Fruit fly (Drosophila melanogaster) whole organism, embryonic: Measurements from ENCODE around the gene CG12589.

Experiments used
- Asciz ChIP-seq: fragments of 200-800 bp; sonication (Bioruptor generic); optimal IDR thresholded peaks from 2 replicates; lab custom pipeline; 2017; ENCODE audit warnings: missing biosample characterization, mild to moderate bottlenecking, missing genetic modification characterization, missing genetic modification reagents
- Bgb ChIP-seq: fragments of 200-800 bp; sonication (Bioruptor generic); IDR thresholded peaks from 2 replicates; pipeline ENCODE4 v1.3.6; 2022; ENCODE audit warnings: missing biosample characterization, missing genetic modification characterization; ENCODE audit not compliant: partially characterized antibody
- CG10959 ChIP-seq: fragments of 200-800 bp; sonication (Bioruptor generic); IDR thresholded peaks from 2 replicates; pipeline ENCODE4 v1.3.6; 2022; ENCODE audit warnings: missing biosample characterization, missing genetic modification characterization
- CG11247 ChIP-seq: fragments of 200-800 bp; sonication (Bioruptor generic); IDR thresholded peaks from 2 replicates; pipeline ENCODE4 v1.3.6; 2022; ENCODE audit warnings: missing biosample characterization, missing genetic modification characterization
- CG12071 ChIP-seq: fragments of 200-800 bp; sonication (Bioruptor generic); optimal IDR thresholded peaks from 3 replicates; lab custom pipeline; 2018; ENCODE audit warnings: missing biosample characterization, mild to moderate bottlenecking, missing genetic modification characterization
- CG14860 ChIP-seq: fragments of 200-800 bp; sonication (Bioruptor generic); IDR thresholded peaks from 3 replicates; pipeline ENCODE4 v1.3.6; 2022; ENCODE audit warnings: missing biosample characterization, missing genetic modification characterization; ENCODE audit not compliant: partially characterized antibody
- CG15011 ChIP-seq: fragments of 200-800 bp; sonication (Bioruptor generic); optimal IDR thresholded peaks from 3 replicates; lab custom pipeline; 2018; ENCODE audit warnings: missing biosample characterization, mild to moderate bottlenecking, missing genetic modification characterization
- CG15269 ChIP-seq: fragments of 200-800 bp; sonication (Bioruptor generic); optimal IDR thresholded peaks from 2 replicates; lab custom pipeline; 2018; ENCODE audit warnings: missing biosample characterization, mild to moderate bottlenecking, missing genetic modification characterization, moderate library complexity
- CG1647 ChIP-seq: fragments of 200-800 bp; sonication (Bioruptor generic); optimal IDR thresholded peaks from 3 replicates; lab custom pipeline; 2016; ENCODE audit warnings: missing biosample characterization, missing genetic modification characterization
- CG16779 ChIP-seq: fragments of 200-800 bp; sonication (Bioruptor generic); IDR thresholded peaks from 2 replicates; pipeline ENCODE4 v1.3.6; 2022; ENCODE audit warnings: missing biosample characterization, missing genetic modification characterization
- CG17612 ChIP-seq: fragments of 200-800 bp; sonication (Bioruptor generic); IDR thresholded peaks from 2 replicates; pipeline ENCODE4 v1.3.6; 2022; ENCODE audit warnings: missing biosample characterization, missing genetic modification characterization
- CG2116 ChIP-seq: fragments of 200-800 bp; sonication (Bioruptor generic); optimal IDR thresholded peaks from 3 replicates; lab custom pipeline; 2018; ENCODE audit warnings: missing biosample characterization, mild to moderate bottlenecking, missing genetic modification characterization
- CG2875 ChIP-seq: fragments of 200-800 bp; sonication (Bioruptor generic); optimal IDR thresholded peaks from 2 replicates; lab custom pipeline; 2017; ENCODE audit warnings: missing biosample characterization, mild to moderate bottlenecking, missing genetic modification characterization, missing genetic modification reagents
- CG3163 ChIP-seq: fragments of 200-800 bp; sonication (Bioruptor generic); optimal IDR thresholded peaks from 3 replicates; lab custom pipeline; 2016; ENCODE audit warnings: missing biosample characterization, missing genetic modification characterization
- CG3847 ChIP-seq: fragments of 200-800 bp; sonication (Bioruptor generic); IDR thresholded peaks from 2 replicates; pipeline ENCODE4 v1.3.6; 2022; ENCODE audit warnings: missing biosample characterization, missing genetic modification characterization
- CG5245 ChIP-seq: fragments of 200-800 bp; sonication (Bioruptor generic); optimal IDR thresholded peaks from 3 replicates; lab custom pipeline; 2016; ENCODE audit warnings: missing biosample characterization, missing genetic modification characterization
- CG6689 ChIP-seq: fragments of 200-800 bp; sonication (Bioruptor generic); IDR thresholded peaks from 2 replicates; pipeline ENCODE4 v1.3.6; 2022; ENCODE audit warnings: missing biosample characterization, missing genetic modification characterization
- CG9932 ChIP-seq: fragments of 200-800 bp; sonication (Bioruptor generic); IDR thresholded peaks from 2 replicates; pipeline ENCODE4 v1.3.6; 2022; ENCODE audit warnings: missing biosample characterization, missing genetic modification characterization
- Dfd ChIP-seq, 2 experiments: fragments of >200 bp; optimal IDR thresholded peaks; 2 replicates each; lab custom pipeline; 2017; ENCODE audit warnings: missing biosample characterization in 2 of 2, missing genetic modification characterization in 2 of 2
- Doc3 ChIP-seq: fragments of 200-800 bp; sonication (Bioruptor generic); IDR thresholded peaks from 3 replicates; pipeline ENCODE4 v1.3.6; 2022; ENCODE audit warnings: missing biosample characterization, missing genetic modification characterization; ENCODE audit not compliant: partially characterized antibody
- Dref ChIP-seq: fragments of 200-800 bp; sonication (Bioruptor generic); IDR thresholded peaks from 2 replicates; pipeline ENCODE4 v1.3.6; 2022; ENCODE audit warnings: missing biosample characterization, missing genetic modification characterization
- Fer2 ChIP-seq: fragments of 200-800 bp; sonication (Bioruptor generic); optimal IDR thresholded peaks from 2 replicates; lab custom pipeline; 2018; ENCODE audit warnings: missing biosample characterization, mild to moderate bottlenecking, missing genetic modification characterization, moderate library complexity
- HHEX ChIP-seq: fragments of 200-800 bp; sonication (Bioruptor generic); optimal IDR thresholded peaks from 3 replicates; lab custom pipeline; 2017; ENCODE audit warnings: missing biosample characterization, mild to moderate bottlenecking, missing genetic modification characterization, missing genetic modification reagents
- HLH3B ChIP-seq: fragments of 200-800 bp; sonication (Bioruptor generic); IDR thresholded peaks from 2 replicates; pipeline ENCODE4 v1.3.6; 2022; ENCODE audit warnings: missing biosample characterization, missing genetic modification characterization
- HLHmδ ChIP-seq: fragments of 200-800 bp; sonication (Bioruptor generic); optimal IDR thresholded peaks from 2 replicates; lab custom pipeline; 2018; ENCODE audit warnings: missing biosample characterization, mild to moderate bottlenecking, missing genetic modification characterization, moderate library complexity
- Hey ChIP-seq: fragments of 200-800 bp; sonication (Bioruptor generic); optimal IDR thresholded peaks from 3 replicates; lab custom pipeline; 2018; ENCODE audit warnings: missing biosample characterization, mild to moderate bottlenecking, missing genetic modification characterization
- Hr39 ChIP-seq: fragments of >200 bp; optimal IDR thresholded peaks from 2 replicates; lab custom pipeline; 2017
- Med ChIP-seq: fragments of 200-800 bp; sonication (Bioruptor generic); peaks from one replicate; lab custom pipeline; 2016; ENCODE audit warnings: missing biosample characterization, missing genetic modification characterization, mild to moderate bottlenecking, inconsistent platforms, moderate library complexity
- Meics ChIP-seq: fragments of 200-800 bp; sonication (Bioruptor generic); optimal IDR thresholded peaks from 2 replicates; lab custom pipeline; 2017; ENCODE audit warnings: missing biosample characterization, mild to moderate bottlenecking, missing genetic modification characterization
- Myb ChIP-seq: fragments of 200-800 bp; sonication (Bioruptor generic); optimal IDR thresholded peaks from 2 replicates; lab custom pipeline; 2016; ENCODE audit warnings: missing biosample characterization, missing genetic modification characterization
- Neu2 ChIP-seq: fragments of 200-800 bp; sonication (Bioruptor generic); optimal IDR thresholded peaks from 3 replicates; lab custom pipeline; 2016; ENCODE audit warnings: missing biosample characterization, missing genetic modification characterization, borderline replicate concordance
- Ptx1 ChIP-seq: fragments of 200-800 bp; sonication (Bioruptor generic); IDR thresholded peaks from 2 replicates; pipeline ENCODE4 v1.3.6; 2022; ENCODE audit warnings: missing biosample characterization, missing genetic modification characterization
- Ssrp ChIP-seq: fragments of 200-800 bp; sonication (Bioruptor generic); optimal IDR thresholded peaks from 2 replicates; lab custom pipeline; 2018; ENCODE audit warnings: missing biosample characterization, mild to moderate bottlenecking, missing genetic modification characterization, moderate library complexity
- ara ChIP-seq: fragments of 200-800 bp; sonication (Bioruptor generic); IDR thresholded peaks from 2 replicates; pipeline ENCODE4 v1.3.6; 2022; ENCODE audit warnings: missing biosample characterization, missing genetic modification characterization
- bcd ChIP-seq: fragments of 200-800 bp; sonication (Bioruptor generic); optimal IDR thresholded peaks from 2 replicates; lab custom pipeline; 2017; ENCODE audit warnings: missing biosample characterization, mild to moderate bottlenecking, missing genetic modification characterization
- bsh ChIP-seq, 2 experiments: fragments of 200-800 bp; sonication (Bioruptor generic); optimal IDR thresholded peaks; 2 replicates each; lab custom pipeline; 2017 to 2018; ENCODE audit warnings: mild to moderate bottlenecking in 2 of 2, missing biosample characterization in 2 of 2, missing genetic modification characterization in 2 of 2, moderate library complexity in 1 of 2
- dati ChIP-seq: fragments of 200-800 bp; sonication (Bioruptor generic); IDR thresholded peaks from 2 replicates; pipeline ENCODE4 v1.3.6; 2022; ENCODE audit warnings: missing biosample characterization, missing genetic modification characterization
- esg ChIP-seq: fragments of 200-800 bp; sonication (Bioruptor generic); conservative IDR thresholded peaks from 2 replicates; pipeline ENCODE4 v1.3.6; 2022; ENCODE audit warnings: missing biosample characterization, missing genetic modification characterization
- lola ChIP-seq, 3 experiments: fragments of >200 bp in 2 of 3; fragments of 200-800 bp in 1 of 3; sonication (Bioruptor generic) in 1 of 3; optimal IDR thresholded peaks; 2 replicates each; lab custom pipeline; 2017 to 2019; ENCODE audit warnings: missing biosample characterization in 3 of 3, missing genetic modification characterization in 3 of 3, mild to moderate bottlenecking in 1 of 3, moderate library complexity in 1 of 3
- nmo ChIP-seq: fragments of 200-800 bp; sonication (Bioruptor generic); optimal IDR thresholded peaks from 2 replicates; lab custom pipeline; 2018; ENCODE audit warnings: missing biosample characterization, mild to moderate bottlenecking, missing genetic modification characterization, moderate library complexity
- onecut ChIP-seq: fragments of 200-800 bp; sonication (Bioruptor generic); IDR thresholded peaks from 2 replicates; pipeline ENCODE4 v1.3.6; 2022; ENCODE audit warnings: missing biosample characterization, missing genetic modification characterization
- peb ChIP-seq: fragments of 200-800 bp; sonication (Bioruptor generic); IDR thresholded peaks from 2 replicates; pipeline ENCODE4 v1.3.6; 2022; ENCODE audit warnings: missing biosample characterization, missing genetic modification characterization
- psq ChIP-seq: fragments of 200-800 bp; sonication (Bioruptor generic); optimal IDR thresholded peaks from 2 replicates; lab custom pipeline; 2017; ENCODE audit warnings: missing biosample characterization, missing genetic modification characterization
- shn ChIP-seq: fragments of 200-800 bp; sonication (Bioruptor generic); optimal IDR thresholded peaks from 3 replicates; lab custom pipeline; 2016; ENCODE audit warnings: missing biosample characterization, missing genetic modification characterization
- sima ChIP-seq: fragments of 200-800 bp; sonication (Bioruptor generic); optimal IDR thresholded peaks from 2 replicates; lab custom pipeline; 2016; ENCODE audit warnings: missing biosample characterization, missing genetic modification characterization
- sr ChIP-seq: fragments of 200-800 bp; sonication (Bioruptor generic); IDR thresholded peaks from 3 replicates; pipeline ENCODE4 v1.3.6; 2022; ENCODE audit warnings: missing biosample characterization, missing genetic modification characterization
- tio ChIP-seq: fragments of 200-800 bp; sonication (Bioruptor generic); optimal IDR thresholded peaks from 2 replicates; lab custom pipeline; 2017; ENCODE audit warnings: missing biosample characterization, missing genetic modification characterization, inconsistent platforms
- vnd ChIP-seq: fragments of 200-800 bp; sonication (Bioruptor generic); IDR thresholded peaks from 3 replicates; pipeline ENCODE4 v1.3.6; 2022; ENCODE audit warnings: missing biosample characterization, missing genetic modification characterization; ENCODE audit not compliant: partially characterized antibody
- wdn ChIP-seq: fragments of 200-800 bp; sonication (Bioruptor generic); IDR thresholded peaks from 2 replicates; pipeline ENCODE4 v1.3.6; 2022; ENCODE audit warnings: missing biosample characterization, missing genetic modification characterization
- zfh2 ChIP-seq: fragments of 200-800 bp; sonication (Bioruptor generic); optimal IDR thresholded peaks from 2 replicates; lab custom pipeline; 2016; ENCODE audit warnings: missing biosample characterization, missing genetic modification characterization

CG12589 gene

dm6 chr3R:5126884-5127283 is 11.9 kb downstream of the CG12589 start (continued):
- TF ChIP-seq tio (GFP tag; lab: Kevin White, UChicago) (no peak), vnd (GFP tag; lab: Robert Waterston, UW) (no peak), CG2116 (GFP tag; lab: Kevin White, UChicago) (no peak), Dref (GFP tag; lab: Robert Waterston, UW) (peak; percentile 32; the same call in 1 of the 2 replicates), peb (no peak), Med (GFP tag; lab: Kevin White, UChicago) (peak; percentile 97), sima (GFP tag; lab: Kevin White, UChicago) (no peak), bcd (GFP tag; lab: Kevin White, UChicago) (peak; percentile 73), Ssrp (tag; lab: Kevin White, UChicago) (peak; percentile 55), CG12071 (GFP tag; lab: Kevin White, UChicago) (no peak), CG2875 (peak; percentile 53), Ptx1 (GFP tag; lab: Robert Waterston, UW) (peak; percentile 66; the same call in 1 of the 2 replicates), bsh (GFP tag; optimal IDR thresholded peaks at IDR 0.05; lab: Kevin White, UChicago) (peak in 1 of 2 experiments; percentile 53), Bgb (GFP tag; lab: Robert Waterston, UW) (peak; percentile 60), shn (GFP tag; lab: Kevin White, UChicago) (peak; percentile 73), CG3163 (GFP tag; lab: Kevin White, UChicago) (peak; percentile 78), lola (GFP tag; optimal IDR thresholded peaks at IDR 0.05; lab: Kevin White, UChicago) (no peak), Asciz (GFP tag; lab: Kevin White, UChicago) (no peak), Doc3 (GFP tag; lab: Robert Waterston, UW) (no peak), onecut (GFP tag; lab: Robert Waterston, UW) (peak; percentile 38; the same call in 1 of the 2 replicates), Meics (GFP tag; lab: Kevin White, UChicago) (peak; percentile 66), CG6689 (GFP tag; lab: Robert Waterston, UW) (no peak; the same call in 1 of the 2 replicates), Hr39 (lab: Kevin White, UChicago) (no peak), Neu2 (GFP tag; lab: Kevin White, UChicago) (no peak), CG3847 (peak; percentile 70), Dfd (GFP tag; optimal IDR thresholded peaks at IDR 0.05; lab: Kevin White, UChicago) (no peak), sr (GFP tag; lab: Robert Waterston, UW) (no peak), wdn (peak; percentile 63), dati (GFP tag; lab: Robert Waterston, UW) (no peak), CG15269 (tag; lab: Kevin White, UChicago) (peak; percentile 60), psq (peak; percentile 32), CG16779 (GFP tag; lab: Robert Waterston, UW) (no peak), CG5245 (peak; percentile 58), zfh2 (GFP tag; lab: Kevin White, UChicago) (peak; percentile 78), CG17612 (0 out of 2 replicates have a peak, but pooled peaks have one; percentile 50), CG9932 (GFP tag; lab: Robert Waterston, UW) (peak; percentile 85), HLH3B (GFP tag; lab: Robert Waterston, UW) (peak; percentile 27; the same call in 1 of the 2 replicates), Fer2 (tag; lab: Kevin White, UChicago) (peak; percentile 0), Myb (GFP tag; lab: Kevin White, UChicago) (peak; percentile 87), esg (GFP tag; lab: Robert Waterston, UW) (peak; percentile 36), nmo (GFP tag; lab: Kevin White, UChicago) (peak; percentile 80), Hey (tag; lab: Kevin White, UChicago) (no peak), CG15011 (GFP tag; lab: Kevin White, UChicago) (no peak), CG11247 (peak; percentile 74), ara (GFP tag; lab: Robert Waterston, UW) (no peak), HHEX (peak; percentile 41), HLHmδ (GFP tag; lab: Kevin White, UChicago) (peak; percentile 60), CG14860 (GFP tag; lab: Robert Waterston, UW) (no peak), CG1647 (GFP tag; lab: Kevin White, UChicago) (peak; percentile 79), CG10959 (GFP tag; lab: Robert Waterston, UW) (peak; percentile 40; the same call in 1 of the 2 replicates)
